Worm (Caenorhabditis elegans): ENCODE results near the gene C29F7.1.

- TF ChIP-seq nhr-76 (tag; optimal IDR thresholded peaks at IDR 0.05): no peak
- no peak for TF ChIP-seq pha-4 (tag; optimal IDR thresholded peaks at IDR 0.05)
- TF ChIP-seq ztf-4 (tag; optimal IDR thresholded peaks at IDR 0.05): no peak
- TF ChIP-seq unc-39 (tag; optimal IDR thresholded peaks at IDR 0.05): no peak
- no peak for TF ChIP-seq elt-1 (tag; optimal IDR thresholded peaks at IDR 0.05)
- TF ChIP-seq lin-39 (tag; optimal IDR thresholded peaks at IDR 0.05): no peak
- no peak for TF ChIP-seq nhr-11 (tag; optimal IDR thresholded peaks at IDR 0.05)
Observed at ce11 chrX:13444267-13444666, 34.5 kb downstream of the C29F7.1 start.

Measured in whole organism, L3 larva.